Worm (Caenorhabditis elegans) whole organism, L2 larva: Measurements from ENCODE around the gene arrd-1.

Source experiments
- alr-1 ChIP-seq: fragments of 150-350 bp; optimal IDR thresholded peaks from 2 replicates; lab custom pipeline; 2014; ENCODE audit warnings: missing biosample characterization, missing genetic modification characterization
- blmp-1 ChIP-seq: sonication (generic microtip); optimal IDR thresholded peaks from 2 replicates; lab custom pipeline; 2017; ENCODE audit warnings: missing genetic modification characterization, mild to moderate bottlenecking, missing compliant biosample characterization, antibody characterized with exemption, moderate library complexity; ENCODE audit not compliant: insufficient read depth
- gmeb-1 ChIP-seq: fragments of 150-350 bp; optimal IDR thresholded peaks from 2 replicates; lab custom pipeline; 2014; ENCODE audit warnings: missing biosample characterization, missing genetic modification characterization
- nhr-11 ChIP-seq: fragments of 150-350 bp; optimal IDR thresholded peaks from 2 replicates; lab custom pipeline; 2014; ENCODE audit warnings: missing biosample characterization, missing genetic modification characterization
- nhr-12 ChIP-seq: fragments of 150-350 bp; optimal IDR thresholded peaks from 2 replicates; lab custom pipeline; 2014; ENCODE audit warnings: missing biosample characterization, missing genetic modification characterization
- unc-39 ChIP-seq: fragments of 150-350 bp; optimal IDR thresholded peaks from 2 replicates; lab custom pipeline; 2014; ENCODE audit warnings: missing biosample characterization, missing genetic modification characterization

ce11 chrII:667864-668263, 40.6 kb downstream of the arrd-1 start:
- TF ChIP-seq unc-39 (tag; lab: Kevin White, UChicago): no peak
- TF ChIP-seq nhr-11 (tag; lab: Kevin White, UChicago): no peak
- no peak for TF ChIP-seq alr-1 (tag; lab: Kevin White, UChicago)
- no peak for TF ChIP-seq gmeb-1 (tag; lab: Kevin White, UChicago)
- TF ChIP-seq nhr-12 (tag; lab: Kevin White, UChicago): no peak
- no peak for TF ChIP-seq blmp-1
